Fruit fly (Drosophila melanogaster) whole organism, prepupa: Measurements from ENCODE around the gene CG11964.

Source experiments
- CG10669 ChIP-seq: fragments of 200-800 bp; sonication (Bioruptor generic); optimal IDR thresholded peaks from 3 replicates; lab custom pipeline; 2018; ENCODE audit warnings: missing biosample characterization, mild to moderate bottlenecking, missing genetic modification characterization, moderate library complexity
- CG11294 ChIP-seq: fragments of 200-800 bp; sonication (Bioruptor generic); IDR thresholded peaks from 2 replicates; pipeline ENCODE4 v1.3.6; 2022; ENCODE audit warnings: missing biosample characterization, missing genetic modification characterization
- CG11902 ChIP-seq: fragments of 200-800 bp; sonication (Bioruptor generic); optimal IDR thresholded peaks from 3 replicates; lab custom pipeline; 2016; ENCODE audit warnings: missing biosample characterization, missing genetic modification characterization
- CG15336 ChIP-seq: fragments of 200-800 bp; sonication (Bioruptor generic); IDR thresholded peaks from 2 replicates; pipeline ENCODE4 v1.3.6; 2022; ENCODE audit warnings: missing biosample characterization, missing genetic modification characterization
- CG1621 ChIP-seq: fragments of 200-800 bp; sonication (Bioruptor generic); optimal IDR thresholded peaks from 3 replicates; lab custom pipeline; 2018; ENCODE audit warnings: missing biosample characterization, mild to moderate bottlenecking, missing genetic modification characterization
- CG16779 ChIP-seq: fragments of 200-800 bp; sonication (Bioruptor generic); optimal IDR thresholded peaks from 3 replicates; lab custom pipeline; 2017; ENCODE audit warnings: missing biosample characterization, mild to moderate bottlenecking, missing genetic modification characterization
- CG31627 ChIP-seq: fragments of 200-800 bp; sonication (Bioruptor generic); optimal IDR thresholded peaks from 3 replicates; lab custom pipeline; 2016; ENCODE audit warnings: missing biosample characterization, missing genetic modification characterization
- CG32006 ChIP-seq: fragments of 200-800 bp; sonication (Bioruptor generic); optimal IDR thresholded peaks from 3 replicates; lab custom pipeline; 2017; ENCODE audit warnings: missing biosample characterization, mild to moderate bottlenecking, missing genetic modification characterization
- CG34406 ChIP-seq: fragments of 200-800 bp; sonication (Bioruptor generic); optimal IDR thresholded peaks from 3 replicates; lab custom pipeline; 2016; ENCODE audit warnings: missing biosample characterization, missing genetic modification characterization
- CG3919 ChIP-seq: fragments of 200-800 bp; sonication (Bioruptor generic); optimal IDR thresholded peaks from 3 replicates; lab custom pipeline; 2016; ENCODE audit warnings: missing biosample characterization, missing genetic modification characterization
- CG4318 ChIP-seq: fragments of 200-800 bp; sonication (Bioruptor generic); optimal IDR thresholded peaks from 3 replicates; lab custom pipeline; 2017; ENCODE audit warnings: missing biosample characterization, mild to moderate bottlenecking, missing genetic modification characterization
- CG6163 ChIP-seq: fragments of 200-800 bp; sonication (Bioruptor generic); IDR thresholded peaks from 3 replicates; pipeline ENCODE4 v1.3.6; 2022; ENCODE audit warnings: missing biosample characterization, missing genetic modification characterization
- CG6276 ChIP-seq: fragments of 200-800 bp; sonication (Bioruptor generic); optimal IDR thresholded peaks from 2 replicates; lab custom pipeline; 2017; ENCODE audit warnings: missing biosample characterization, mild to moderate bottlenecking, missing genetic modification characterization
- CG6792 ChIP-seq: fragments of 200-800 bp; sonication (Bioruptor generic); optimal IDR thresholded peaks from 3 replicates; lab custom pipeline; 2016; ENCODE audit warnings: missing biosample characterization, missing genetic modification characterization
- CG6808 ChIP-seq: fragments of 200-800 bp; sonication (Bioruptor generic); optimal IDR thresholded peaks from 3 replicates; lab custom pipeline; 2017; ENCODE audit warnings: missing biosample characterization, missing genetic modification characterization, mild to moderate bottlenecking, moderate library complexity, missing genetic modification reagents
- CG6854 ChIP-seq: fragments of 200-800 bp; sonication (Bioruptor generic); optimal IDR thresholded peaks from 2 replicates; lab custom pipeline; 2017; ENCODE audit warnings: missing biosample characterization, mild to moderate bottlenecking, missing genetic modification characterization
- CG8119 ChIP-seq: fragments of 200-800 bp; sonication (Bioruptor generic); IDR thresholded peaks from 3 replicates; pipeline ENCODE4 v1.3.6; 2022; ENCODE audit warnings: missing biosample characterization, missing genetic modification characterization
- CG8319 ChIP-seq: fragments of 200-800 bp; sonication (Bioruptor generic); optimal IDR thresholded peaks from 3 replicates; lab custom pipeline; 2016; ENCODE audit warnings: missing biosample characterization, missing genetic modification characterization
- CG8632 ChIP-seq: fragments of 200-800 bp; sonication (Bioruptor generic); optimal IDR thresholded peaks from 3 replicates; lab custom pipeline; 2016; ENCODE audit warnings: missing biosample characterization, missing genetic modification characterization
- CG9139 ChIP-seq: fragments of 200-800 bp; sonication (Bioruptor generic); optimal IDR thresholded peaks from 3 replicates; lab custom pipeline; 2017; ENCODE audit warnings: missing biosample characterization, mild to moderate bottlenecking, missing genetic modification characterization
- Eip75B ChIP-seq: fragments of 200-800 bp; sonication (Bioruptor generic); optimal IDR thresholded peaks from 3 replicates; lab custom pipeline; 2016; ENCODE audit warnings: missing biosample characterization, missing genetic modification characterization
- Eip78C ChIP-seq: fragments of 200-800 bp; sonication (Bioruptor generic); peaks from one replicate; lab custom pipeline; 2016; ENCODE audit warnings: missing biosample characterization, missing genetic modification characterization
- Eip93F ChIP-seq: fragments of 200-800 bp; sonication (Bioruptor generic); optimal IDR thresholded peaks from 2 replicates; lab custom pipeline; 2016; ENCODE audit warnings: missing biosample characterization, mild to moderate bottlenecking, missing genetic modification characterization
- Ets21C ChIP-seq: fragments of 200-800 bp; sonication (Bioruptor generic); optimal IDR thresholded peaks from 3 replicates; lab custom pipeline; 2016; ENCODE audit warnings: missing biosample characterization, missing genetic modification characterization
- Ets96B ChIP-seq: fragments of 200-800 bp; optimal IDR thresholded peaks from 2 replicates; lab custom pipeline; 2019; ENCODE audit warnings: missing biosample characterization, mild to moderate bottlenecking, missing genetic modification characterization, moderate library complexity
- Gug ChIP-seq: fragments of 200-800 bp; sonication (Bioruptor generic); IDR thresholded peaks from 2 replicates; pipeline ENCODE4 v1.3.6; 2022; ENCODE audit warnings: missing biosample characterization, missing genetic modification characterization
- Hr39 ChIP-seq: fragments of 200-800 bp; sonication (Bioruptor generic); optimal IDR thresholded peaks from 2 replicates; lab custom pipeline; 2016; ENCODE audit warnings: missing biosample characterization, missing genetic modification characterization
- Hr4 ChIP-seq: fragments of 200-800 bp; sonication (Bioruptor generic); optimal IDR thresholded peaks from 3 replicates; lab custom pipeline; 2016; ENCODE audit warnings: missing biosample characterization, missing genetic modification characterization
- Lpt ChIP-seq: fragments of 200-800 bp; sonication (Bioruptor generic); optimal IDR thresholded peaks from 3 replicates; lab custom pipeline; 2016; ENCODE audit warnings: missing biosample characterization, missing genetic modification characterization
- OdsH ChIP-seq: fragments of 200-800 bp; sonication (Bioruptor generic); optimal IDR thresholded peaks from 3 replicates; lab custom pipeline; 2016; ENCODE audit warnings: missing biosample characterization, missing genetic modification characterization
- Smox ChIP-seq: fragments of 200-800 bp; sonication (Bioruptor generic); optimal IDR thresholded peaks from 3 replicates; lab custom pipeline; 2016; ENCODE audit warnings: missing biosample characterization, missing genetic modification characterization
- Sox102F ChIP-seq: fragments of 200-800 bp; sonication (Bioruptor generic); optimal IDR thresholded peaks from 2 replicates; lab custom pipeline; 2016; ENCODE audit warnings: missing biosample characterization, mild to moderate bottlenecking, missing genetic modification characterization
- Sox14 ChIP-seq: fragments of 200-800 bp; sonication (Bioruptor generic); optimal IDR thresholded peaks from 3 replicates; lab custom pipeline; 2016; ENCODE audit warnings: missing biosample characterization, missing genetic modification characterization
- Sox15 ChIP-seq: fragments of 200-800 bp; sonication (Bioruptor generic); optimal IDR thresholded peaks from 3 replicates; lab custom pipeline; 2016; ENCODE audit warnings: missing biosample characterization, missing genetic modification characterization
- achi ChIP-seq: fragments of 200-800 bp; sonication (Bioruptor generic); optimal IDR thresholded peaks from 3 replicates; lab custom pipeline; 2016; ENCODE audit warnings: missing biosample characterization, missing genetic modification characterization
- acj6 ChIP-seq: fragments of 200-800 bp; sonication (Bioruptor generic); optimal IDR thresholded peaks from 3 replicates; lab custom pipeline; 2016; ENCODE audit warnings: missing biosample characterization, missing genetic modification characterization
- cyc ChIP-seq: fragments of 200-800 bp; sonication (Bioruptor generic); optimal IDR thresholded peaks from 3 replicates; lab custom pipeline; 2016; ENCODE audit warnings: missing biosample characterization, missing genetic modification characterization
- dac ChIP-seq: fragments of 200-800 bp; sonication (Bioruptor generic); optimal IDR thresholded peaks from 2 replicates; lab custom pipeline; 2017; ENCODE audit warnings: missing biosample characterization, mild to moderate bottlenecking, missing genetic modification characterization
- dsx ChIP-seq: fragments of 200-800 bp; optimal IDR thresholded peaks from 3 replicates; lab custom pipeline; 2019; ENCODE audit warnings: missing biosample characterization, mild to moderate bottlenecking, missing genetic modification characterization, moderate library complexity; ENCODE audit not compliant: poor library complexity, severe bottlenecking
- eg ChIP-seq: fragments of 200-800 bp; sonication (Bioruptor generic); IDR thresholded peaks from 3 replicates; pipeline ENCODE4 v1.3.6; 2022; ENCODE audit warnings: missing biosample characterization, missing genetic modification characterization
- esn ChIP-seq: fragments of 200-800 bp; sonication (Bioruptor generic); optimal IDR thresholded peaks from 2 replicates; lab custom pipeline; 2016; ENCODE audit warnings: missing biosample characterization, mild to moderate bottlenecking, missing genetic modification characterization, moderate library complexity
- fd59A ChIP-seq: fragments of 200-800 bp; sonication (Bioruptor generic); optimal IDR thresholded peaks from 2 replicates; lab custom pipeline; 2017; ENCODE audit warnings: missing biosample characterization, mild to moderate bottlenecking, missing genetic modification characterization, missing genetic modification reagents
- fd85E ChIP-seq: fragments of 200-800 bp; sonication (Bioruptor generic); optimal IDR thresholded peaks from 3 replicates; lab custom pipeline; 2016; ENCODE audit warnings: missing biosample characterization, missing genetic modification characterization
- fkh ChIP-seq: fragments of 200-800 bp; sonication (Bioruptor generic); optimal IDR thresholded peaks from 3 replicates; lab custom pipeline; 2017; ENCODE audit warnings: missing biosample characterization, mild to moderate bottlenecking, missing genetic modification characterization, moderate library complexity
- lz ChIP-seq: fragments of 200-800 bp; sonication (Bioruptor generic); optimal IDR thresholded peaks from 3 replicates; lab custom pipeline; 2016; ENCODE audit warnings: missing biosample characterization, missing genetic modification characterization
- net ChIP-seq: fragments of 200-800 bp; sonication (Bioruptor generic); optimal IDR thresholded peaks from 3 replicates; lab custom pipeline; 2016; ENCODE audit warnings: missing biosample characterization, missing genetic modification characterization
- pdm3 ChIP-seq: fragments of 200-800 bp; sonication (Bioruptor generic); optimal IDR thresholded peaks from 3 replicates; lab custom pipeline; 2016; ENCODE audit warnings: missing biosample characterization, missing genetic modification characterization
- salr ChIP-seq, 2 experiments: fragments of 200-800 bp; sonication (Bioruptor generic); optimal IDR thresholded peaks; 3 replicates each; lab custom pipeline; 2016 to 2018; ENCODE audit warnings: missing biosample characterization in 2 of 2, missing genetic modification characterization in 2 of 2, mild to moderate bottlenecking in 1 of 2
- ss ChIP-seq, 2 experiments: fragments of 200-800 bp; sonication (Bioruptor generic); optimal IDR thresholded peaks; 2 replicates in 1 of 2; 3 replicates in 1 of 2; lab custom pipeline; 2017 to 2018; ENCODE audit warnings: mild to moderate bottlenecking in 2 of 2, missing biosample characterization in 2 of 2, missing genetic modification characterization in 2 of 2, moderate library complexity in 1 of 2
- svp ChIP-seq: fragments of 200-800 bp; sonication (Bioruptor generic); peaks from one replicate; lab custom pipeline; 2016; ENCODE audit warnings: missing biosample characterization, missing genetic modification characterization
- topi ChIP-seq: fragments of 200-800 bp; sonication (Bioruptor generic); optimal IDR thresholded peaks from 3 replicates; lab custom pipeline; 2016; ENCODE audit warnings: missing biosample characterization, missing genetic modification characterization
- vri ChIP-seq: fragments of 200-800 bp; sonication (Bioruptor generic); optimal IDR thresholded peaks from 3 replicates; lab custom pipeline; 2016; ENCODE audit warnings: missing biosample characterization, mild to moderate bottlenecking, missing genetic modification characterization

CG11964 gene

DNA sequence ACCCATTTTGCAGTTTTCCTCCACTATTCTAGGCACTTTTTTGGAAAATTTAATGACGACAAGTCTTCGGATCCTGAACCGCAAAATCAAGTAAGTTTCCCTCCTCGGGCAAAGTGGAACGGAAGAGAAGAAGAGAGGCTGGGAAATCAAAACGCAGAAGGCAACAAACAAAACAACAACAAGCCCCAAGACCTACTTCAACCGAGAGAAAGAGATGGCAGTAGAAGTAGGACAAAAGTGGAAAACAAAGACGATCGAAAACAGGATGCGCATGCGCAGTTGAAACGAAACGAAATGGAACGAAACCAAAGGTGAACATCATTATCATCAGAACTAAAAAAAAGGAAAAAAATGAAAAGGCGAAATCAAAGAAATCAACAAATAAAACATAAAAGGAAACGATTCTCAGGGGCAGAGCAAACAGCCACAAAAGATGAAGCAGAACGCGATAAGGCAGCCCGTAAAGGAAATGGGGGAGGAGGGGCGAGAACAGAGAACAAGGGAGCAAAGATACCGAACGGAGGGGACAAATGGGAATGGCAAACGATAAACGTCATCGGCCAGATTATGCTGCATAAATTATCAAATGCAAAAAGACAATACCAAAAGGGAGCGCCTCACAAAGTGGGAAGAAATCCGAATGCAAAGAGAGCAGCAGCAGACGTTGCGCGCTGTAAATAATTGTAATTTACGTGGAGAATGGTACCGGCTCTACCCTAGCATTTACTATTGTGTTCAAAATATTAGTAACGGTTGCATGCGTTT, 17.6 kb downstream of the CG11964 start:
- TF ChIP-seq fd59A (GFP tag; lab: Kevin White, UChicago) = no peak
- TF ChIP-seq CG31627 (GFP tag; lab: Kevin White, UChicago) = no peak
- no peak for TF ChIP-seq CG11294 (GFP tag; lab: Robert Waterston, UW)
- TF ChIP-seq fd85E = no peak
- TF ChIP-seq CG15336 (GFP tag; lab: Robert Waterston, UW) = no peak
- TF ChIP-seq Ets96B = peak; percentile 78
- TF ChIP-seq acj6 (GFP tag; lab: Kevin White, UChicago) = no peak
- TF ChIP-seq CG16779 (tag; lab: Kevin White, UChicago) = peak; percentile 59
- TF ChIP-seq salr (GFP tag; optimal IDR thresholded peaks at IDR 0.05; lab: Kevin White, UChicago) = peak in 1 of 2 experiments; percentile 23
- no peak for TF ChIP-seq Sox15
- no peak for TF ChIP-seq Eip93F (GFP tag; lab: Kevin White, UChicago)
- no peak for TF ChIP-seq Sox14 (GFP tag; lab: Kevin White, UChicago)
- TF ChIP-seq ss (GFP tag; optimal IDR thresholded peaks at IDR 0.05; lab: Kevin White, UChicago) = peak; percentile 89 to 94
- no peak for TF ChIP-seq CG8319 (GFP tag; lab: Kevin White, UChicago)
- TF ChIP-seq svp (GFP tag; lab: Kevin White, UChicago) = no peak
- peak; percentile 76 for TF ChIP-seq CG10669
- TF ChIP-seq CG3919 (GFP tag; lab: Kevin White, UChicago) = no peak
- no peak for TF ChIP-seq CG34406 (GFP tag; lab: Kevin White, UChicago)
- no peak for TF ChIP-seq Sox102F
- TF ChIP-seq Lpt (GFP tag; lab: Kevin White, UChicago) = no peak
- no peak for TF ChIP-seq Gug (GFP tag; lab: Robert Waterston, UW)
- no peak for TF ChIP-seq Eip75B (GFP tag; lab: Kevin White, UChicago)
- no peak for TF ChIP-seq CG4318 (GFP tag; lab: Kevin White, UChicago)
- no peak for TF ChIP-seq topi (GFP tag; lab: Kevin White, UChicago)
- TF ChIP-seq CG6163 = peak; percentile 85
- TF ChIP-seq dac (GFP tag; lab: Kevin White, UChicago) = no peak
- peak; percentile 75 for TF ChIP-seq dsx (GFP tag; lab: Kevin White, UChicago)
- TF ChIP-seq CG8632 (GFP tag; lab: Kevin White, UChicago) = no peak
- TF ChIP-seq Smox (GFP tag; lab: Kevin White, UChicago) = no peak
- no peak for TF ChIP-seq esn (GFP tag; lab: Kevin White, UChicago)
- no peak for TF ChIP-seq fkh (GFP tag; lab: Kevin White, UChicago)
- TF ChIP-seq net (GFP tag; lab: Kevin White, UChicago) = no peak
- TF ChIP-seq Hr39 (GFP tag; lab: Kevin White, UChicago) = no peak
- TF ChIP-seq CG6808 (GFP tag; lab: Kevin White, UChicago) = peak; percentile 70
- peak; percentile 69 for TF ChIP-seq CG1621 (tag; lab: Kevin White, UChicago)
- TF ChIP-seq cyc = no peak
- no peak for TF ChIP-seq Hr4
- no peak for TF ChIP-seq achi (GFP tag; lab: Kevin White, UChicago)
- TF ChIP-seq eg = peak; percentile 7; the same call in 1 of the 3 replicates
- TF ChIP-seq CG8119 = no peak
- no peak for TF ChIP-seq CG6276 (GFP tag; lab: Kevin White, UChicago)
- no peak for TF ChIP-seq vri (GFP tag; lab: Kevin White, UChicago)
- no peak for TF ChIP-seq pdm3
- no peak for TF ChIP-seq Ets21C
- no peak for TF ChIP-seq CG6792 (GFP tag; lab: Kevin White, UChicago)
- no peak for TF ChIP-seq Eip78C (GFP tag; lab: Kevin White, UChicago)
- peak; percentile 92 for TF ChIP-seq CG6854 (GFP tag; lab: Kevin White, UChicago)
- no peak for TF ChIP-seq CG32006 (GFP tag; lab: Kevin White, UChicago)
- no peak for TF ChIP-seq lz (GFP tag; lab: Kevin White, UChicago)
- TF ChIP-seq OdsH (GFP tag; lab: Kevin White, UChicago) = no peak
- TF ChIP-seq CG9139 = peak; percentile 96
- TF ChIP-seq CG11902 (GFP tag; lab: Kevin White, UChicago) = no peak
